Fruit fly (Drosophila melanogaster) whole organism, adult: ENCODE data around the gene Pak3.

ENCODE experiments used
- CG11617 ChIP-seq: fragments of 200-800 bp; sonication (Bioruptor generic); optimal IDR thresholded peaks from 2 replicates; lab custom pipeline; 2017; ENCODE audit warnings: mild to moderate bottlenecking, missing biosample characterization, missing genetic modification reagents, missing genetic modification characterization
- CG12768 ChIP-seq: fragments of 200-800 bp; sonication (Bioruptor generic); optimal IDR thresholded peaks from 2 replicates; lab custom pipeline; 2017; ENCODE audit warnings: missing biosample characterization, missing genetic modification characterization, mild to moderate bottlenecking, moderate library complexity, missing genetic modification reagents
- CG14711 ChIP-seq: fragments of 200-800 bp; sonication (Bioruptor generic); optimal IDR thresholded peaks from 2 replicates; lab custom pipeline; 2018; ENCODE audit warnings: missing biosample characterization, mild to moderate bottlenecking, missing genetic modification characterization, moderate library complexity
- CG1620 ChIP-seq: fragments of 200-800 bp; sonication (Bioruptor generic); optimal IDR thresholded peaks from 2 replicates; lab custom pipeline; 2016; ENCODE audit warnings: missing biosample characterization, missing genetic modification characterization
- CG33017 ChIP-seq: fragments of 200-800 bp; sonication (Bioruptor generic); optimal IDR thresholded peaks from 2 replicates; lab custom pipeline; 2018; ENCODE audit warnings: missing biosample characterization, mild to moderate bottlenecking, missing genetic modification characterization, moderate library complexity
- CG5204 ChIP-seq: fragments of 200-800 bp; sonication (Bioruptor generic); optimal IDR thresholded peaks from 2 replicates; lab custom pipeline; 2016; ENCODE audit warnings: missing biosample characterization, missing genetic modification characterization
- CG7045 ChIP-seq: fragments of 200-800 bp; sonication (Bioruptor generic); optimal IDR thresholded peaks from 2 replicates; lab custom pipeline; 2017; ENCODE audit warnings: missing biosample characterization, mild to moderate bottlenecking, missing genetic modification characterization
- CG7101 ChIP-seq: fragments of 200-800 bp; sonication (Bioruptor generic); optimal IDR thresholded peaks from 2 replicates; lab custom pipeline; 2018; ENCODE audit warnings: missing biosample characterization, mild to moderate bottlenecking, missing genetic modification characterization, moderate library complexity
- Clk ChIP-seq: fragments of 200-800 bp; sonication (Bioruptor generic); optimal IDR thresholded peaks from 2 replicates; lab custom pipeline; 2017; ENCODE audit warnings: missing biosample characterization, missing genetic modification characterization
- Crg-1 ChIP-seq: fragments of 200-800 bp; sonication (Bioruptor generic); optimal IDR thresholded peaks from 2 replicates; lab custom pipeline; 2016; ENCODE audit warnings: missing biosample characterization, missing genetic modification characterization
- Hr96 ChIP-seq: fragments of 200-800 bp; sonication (Bioruptor generic); optimal IDR thresholded peaks from 2 replicates; lab custom pipeline; 2016; ENCODE audit warnings: missing biosample characterization, missing genetic modification characterization
- Mnt ChIP-seq: fragments of 200-800 bp; sonication (Bioruptor generic); optimal IDR thresholded peaks from 2 replicates; lab custom pipeline; 2016; ENCODE audit warnings: missing biosample characterization, mild to moderate bottlenecking, missing genetic modification characterization
- bab1 ChIP-seq: fragments of 200-800 bp; sonication (Bioruptor generic); optimal IDR thresholded peaks from 3 replicates; lab custom pipeline; 2019; ENCODE audit warnings: missing biosample characterization, mild to moderate bottlenecking, missing genetic modification characterization, moderate library complexity
- cic ChIP-seq: fragments of 200-800 bp; sonication (Bioruptor generic); optimal IDR thresholded peaks from 2 replicates; lab custom pipeline; 2017; ENCODE audit warnings: missing biosample characterization, mild to moderate bottlenecking, missing genetic modification characterization, moderate library complexity
- cnc ChIP-seq, 2 experiments: fragments of >200 bp; optimal IDR thresholded peaks; 2 replicates each; lab custom pipeline; 2017
- kay ChIP-seq: fragments of 200-800 bp; sonication (Bioruptor generic); peaks from one replicate; lab custom pipeline; 2016; ENCODE audit warnings: missing biosample characterization, missing genetic modification characterization, borderline replicate concordance
- ovo ChIP-seq: fragments of 200-800 bp; sonication (Bioruptor generic); optimal IDR thresholded peaks from 2 replicates; lab custom pipeline; 2016; ENCODE audit warnings: missing biosample characterization, missing genetic modification characterization
- pad ChIP-seq: fragments of 200-800 bp; sonication (Bioruptor generic); optimal IDR thresholded peaks from 3 replicates; lab custom pipeline; 2017; ENCODE audit warnings: missing biosample characterization, missing genetic modification characterization, mild to moderate bottlenecking, moderate library complexity, missing genetic modification reagents
- tj ChIP-seq: fragments of 200-800 bp; sonication (Bioruptor generic); optimal IDR thresholded peaks from 3 replicates; lab custom pipeline; 2017; ENCODE audit warnings: missing biosample characterization, mild to moderate bottlenecking, missing genetic modification characterization, moderate library complexity
- toe ChIP-seq: fragments of 200-800 bp; sonication (Bioruptor generic); optimal IDR thresholded peaks from 2 replicates; lab custom pipeline; 2016; ENCODE audit warnings: missing biosample characterization, missing genetic modification characterization

Pak3 gene

dm6 chr3R:16434599-16434998 is 19.0 kb downstream of the Pak3 start, which contains the start of gene CG14881:
Gene CG14881 (plus strand): TSS chr3R:16434899.
- TF ChIP-seq CG1620 = no peak
- TF ChIP-seq kay (GFP tag; lab: Kevin White, UChicago) = no peak
- TF ChIP-seq CG7101 (tag; lab: Kevin White, UChicago) = no peak
- TF ChIP-seq Clk (GFP tag; lab: Kevin White, UChicago) = no peak
- TF ChIP-seq CG33017 (tag; lab: Kevin White, UChicago) = no peak
- TF ChIP-seq ovo (GFP tag; lab: Kevin White, UChicago) = no peak
- no peak for TF ChIP-seq cnc (optimal IDR thresholded peaks at IDR 0.05; lab: Kevin White, UChicago)
- no peak for TF ChIP-seq bab1
- TF ChIP-seq CG7045 (GFP tag; lab: Kevin White, UChicago) = no peak
- no peak for TF ChIP-seq CG11617 (GFP tag; lab: Kevin White, UChicago)
- no peak for TF ChIP-seq pad
- no peak for TF ChIP-seq CG5204

- TF ChIP-seq CG14711 (tag; lab: Kevin White, UChicago) (peak; percentile 76), bab1 (peak; percentile 75), kay (GFP tag; lab: Kevin White, UChicago) (peak; percentile 97), Mnt (peak; percentile 56), cnc (optimal IDR thresholded peaks at IDR 0.05; lab: Kevin White, UChicago) (no peak), toe (GFP tag; lab: Kevin White, UChicago) (peak; percentile 55), CG7101 (tag; lab: Kevin White, UChicago) (peak; percentile 85), Crg-1 (peak; percentile 5), CG1620 (peak; percentile 43), pad (peak; percentile 56), ovo (GFP tag; lab: Kevin White, UChicago) (no peak), CG12768 (GFP tag; lab: Kevin White, UChicago) (peak; percentile 62), cic (GFP tag; lab: Kevin White, UChicago) (no peak), Hr96 (GFP tag; lab: Kevin White, UChicago) (no peak), CG5204 (no peak), Clk (GFP tag; lab: Kevin White, UChicago) (no peak), CG11617 (GFP tag; lab: Kevin White, UChicago) (peak; percentile 64), tj (GFP tag; lab: Kevin White, UChicago) (peak; percentile 29), CG7045 (GFP tag; lab: Kevin White, UChicago) (peak; percentile 45), CG33017 (tag; lab: Kevin White, UChicago) (peak; percentile 81)
Measured at dm6 chr3R:16432665-16433065, 21.0 kb downstream of the Pak3 start, which contains the start of gene Fntb. Gene Fntb (plus strand): TSS chr3R:16432998.

- TF ChIP-seq CG12768 (GFP tag; lab: Kevin White, UChicago) = no peak
- peak; percentile 35 for TF ChIP-seq toe (GFP tag; lab: Kevin White, UChicago)
- peak; percentile 8 for TF ChIP-seq CG7101 (tag; lab: Kevin White, UChicago)
- TF ChIP-seq CG1620 = peak; percentile 43
- peak; percentile 22 for TF ChIP-seq Crg-1
- peak; percentile 9 for TF ChIP-seq cic (GFP tag; lab: Kevin White, UChicago)
- no peak for TF ChIP-seq Hr96 (GFP tag; lab: Kevin White, UChicago)
- peak; percentile 3 for TF ChIP-seq pad
- TF ChIP-seq Mnt = peak; percentile 13
- TF ChIP-seq bab1 = peak; percentile 69
Measured at dm6 chr3R:16431707-16432106, 21.9 kb downstream of the Pak3 start.

dm6 chr3R:16430381-16430780 is 23.2 kb downstream of the Pak3 start, which contains the start of gene CG31279:
Gene CG31279 (plus strand): TSS chr3R:16430681.
- no peak for TF ChIP-seq CG7101 (tag; lab: Kevin White, UChicago)
- TF ChIP-seq ovo (GFP tag; lab: Kevin White, UChicago) = no peak
- no peak for TF ChIP-seq CG11617 (GFP tag; lab: Kevin White, UChicago)
- no peak for TF ChIP-seq CG7045 (GFP tag; lab: Kevin White, UChicago)

- TF ChIP-seq CG33017 (tag; lab: Kevin White, UChicago) = no peak
- TF ChIP-seq CG7101 (tag; lab: Kevin White, UChicago) = no peak
- no peak for TF ChIP-seq CG12768 (GFP tag; lab: Kevin White, UChicago)
- TF ChIP-seq cic (GFP tag; lab: Kevin White, UChicago) = no peak
- TF ChIP-seq Hr96 (GFP tag; lab: Kevin White, UChicago) = no peak
- no peak for TF ChIP-seq CG5204
- no peak for TF ChIP-seq CG7045 (GFP tag; lab: Kevin White, UChicago)
- no peak for TF ChIP-seq cnc (optimal IDR thresholded peaks at IDR 0.05; lab: Kevin White, UChicago)
- TF ChIP-seq Clk (GFP tag; lab: Kevin White, UChicago) = no peak
- TF ChIP-seq ovo (GFP tag; lab: Kevin White, UChicago) = no peak
- TF ChIP-seq CG14711 (tag; lab: Kevin White, UChicago) = no peak
- no peak for TF ChIP-seq kay (GFP tag; lab: Kevin White, UChicago)
- no peak for TF ChIP-seq toe (GFP tag; lab: Kevin White, UChicago)
- TF ChIP-seq CG1620 = no peak
- TF ChIP-seq Mnt = no peak
- TF ChIP-seq CG11617 (GFP tag; lab: Kevin White, UChicago) = no peak
- no peak for TF ChIP-seq tj (GFP tag; lab: Kevin White, UChicago)
- TF ChIP-seq bab1 = no peak
- TF ChIP-seq pad = no peak
- no peak for TF ChIP-seq Crg-1
Measured at dm6 chr3R:16427520-16427919, 26.1 kb downstream of the Pak3 start.

- TF ChIP-seq CG7045 (GFP tag; lab: Kevin White, UChicago) (no peak), toe (GFP tag; lab: Kevin White, UChicago) (no peak), Mnt (no peak), tj (GFP tag; lab: Kevin White, UChicago) (no peak), ovo (GFP tag; lab: Kevin White, UChicago) (no peak), kay (GFP tag; lab: Kevin White, UChicago) (no peak), cnc (optimal IDR thresholded peaks at IDR 0.05; lab: Kevin White, UChicago) (no peak), CG33017 (tag; lab: Kevin White, UChicago) (no peak)
Measured at dm6 chr3R:16423323-16423722, 30.3 kb downstream of the Pak3 start.
